Fruit fly (Drosophila melanogaster): Measurements from ENCODE around the gene CG5509.

The CG5509 gene

DNA sequence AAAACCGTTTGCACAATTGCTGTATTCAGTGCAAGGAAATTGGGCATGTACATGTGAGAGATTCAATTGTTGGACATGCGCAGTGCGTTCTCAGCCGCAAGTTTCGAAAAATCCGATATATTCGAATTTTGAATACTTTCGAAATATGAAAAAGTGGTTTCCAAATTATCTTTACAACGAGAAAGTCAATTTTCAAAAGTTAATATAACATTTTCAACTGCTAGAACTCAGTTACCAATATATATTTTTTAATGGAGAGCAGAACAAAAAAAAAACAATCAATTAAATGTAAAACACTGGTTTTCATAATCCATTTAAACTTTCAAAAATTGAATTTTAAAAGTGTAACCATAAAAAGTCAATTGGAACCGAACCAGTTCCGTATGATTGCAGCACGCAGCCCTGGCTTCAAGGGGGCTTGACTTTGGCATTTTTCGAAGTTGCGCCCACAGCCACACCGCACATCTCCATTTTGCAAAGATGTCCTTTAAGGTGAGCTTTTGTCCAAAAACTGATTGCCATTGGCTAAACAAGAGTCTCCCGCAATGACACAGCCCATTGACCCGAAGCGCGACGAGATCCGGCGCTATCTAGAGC, 29.8 kb upstream of the CG5509 start, which contains the start of the genes Scgbeta and CG17202:
Gene Scgbeta (minus strand): TSS at position 51 of the 597 bp plus-strand sequence.
Gene CG17202 (plus strand): TSS at position 390 of the 597 bp plus-strand sequence.
- TF ChIP-seq CG9705 (GFP tag; optimal IDR thresholded peaks at IDR 0.05): no peak
- peak; percentile 56 for TF ChIP-seq Hr83 (GFP tag; optimal IDR thresholded peaks at IDR 0.05; ENCODE audit: poor library complexity, severe bottlenecking)
- no peak for TF ChIP-seq dsf (GFP tag; optimal IDR thresholded peaks at IDR 0.05; ENCODE audit: borderline replicate concordance)
- TF ChIP-seq CrebA (GFP tag; optimal IDR thresholded peaks at IDR 0.05; ENCODE audit: borderline replicate concordance): no peak
- no peak for TF ChIP-seq sv (GFP tag; optimal IDR thresholded peaks at IDR 0.05)
- TF ChIP-seq h (GFP tag; optimal IDR thresholded peaks at IDR 0.05): no peak
- TF ChIP-seq brk (GFP tag; optimal IDR thresholded peaks at IDR 0.05): no peak
- no peak for TF ChIP-seq lola (GFP tag; optimal IDR thresholded peaks at IDR 0.05)
- TF ChIP-seq jim (GFP tag; optimal IDR thresholded peaks at IDR 0.05): no peak

DNA sequence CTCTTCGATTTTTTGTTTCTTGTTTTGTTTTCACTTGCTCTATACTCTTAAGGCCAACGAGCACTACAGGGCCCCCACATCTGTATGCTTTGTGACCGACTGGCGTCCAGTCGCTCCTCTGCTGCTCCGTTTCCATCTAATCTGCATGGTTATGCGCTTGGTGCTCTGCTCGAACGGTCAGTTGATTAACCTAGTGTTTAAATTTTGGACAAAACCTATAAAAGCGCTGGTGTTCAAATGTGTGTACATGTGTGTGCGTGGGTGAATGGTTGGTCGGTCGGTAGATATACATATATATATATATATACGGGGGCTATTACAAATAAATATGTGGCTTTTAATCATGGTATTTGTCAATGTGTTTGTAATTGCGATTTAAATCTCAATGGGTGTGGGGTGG, 28.3 kb upstream of the CG5509 start:
- TF ChIP-seq sv (GFP tag; optimal IDR thresholded peaks at IDR 0.05) (no peak), rgr (GFP tag; optimal IDR thresholded peaks at IDR 0.05) (peak; percentile 97)

DNA sequence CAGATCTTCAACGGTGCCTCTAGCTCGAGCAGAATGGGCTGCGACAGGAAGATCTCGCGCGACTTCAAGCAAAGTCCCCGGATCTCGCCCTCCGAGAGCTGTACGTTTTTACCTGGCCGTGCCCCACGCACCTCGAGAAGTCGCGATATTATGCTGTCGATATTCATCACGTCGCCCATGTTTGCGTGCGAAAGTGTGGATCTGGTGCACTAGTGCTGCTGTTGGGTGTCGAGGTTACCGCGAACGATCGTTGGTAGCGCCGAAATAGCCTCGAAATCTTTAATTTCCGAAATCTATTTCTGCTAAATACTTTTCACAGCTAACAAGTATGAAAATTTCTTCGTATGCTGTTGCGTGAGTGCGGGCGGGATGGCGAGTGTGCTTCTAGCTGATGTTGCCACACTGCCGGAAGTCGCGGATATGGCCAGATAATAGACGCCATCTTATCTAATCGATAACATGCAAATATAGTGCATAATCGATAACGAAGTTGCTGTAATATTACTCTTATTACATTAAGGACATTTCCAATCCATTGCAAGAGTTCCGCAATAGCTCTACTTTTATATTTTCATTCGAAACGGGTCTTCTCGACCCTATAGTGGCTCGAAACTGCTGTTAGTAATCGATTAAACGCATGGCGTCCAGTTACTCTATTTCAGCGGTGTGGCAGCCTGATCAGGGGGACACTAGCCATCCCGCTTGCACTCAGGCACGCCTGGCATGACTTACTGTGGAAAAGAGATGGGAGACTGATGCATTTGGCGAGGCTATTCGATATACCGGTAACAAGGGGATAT, 26.6 kb upstream of the CG5509 start, which contains the start of gene Pp1-87B:
Gene Pp1-87B (minus strand): TSS at position 408 of the 800 bp plus-strand sequence.
- TF ChIP-seq Vsx2 (GFP tag; optimal IDR thresholded peaks at IDR 0.05; ENCODE audit: partially characterized antibody): no peak
- peak; percentile 83 for TF ChIP-seq Myc (optimal IDR thresholded peaks at IDR 0.05)
- TF ChIP-seq HLH106 (tag; optimal IDR thresholded peaks at IDR 0.05): peak; percentile 24
- TF ChIP-seq Rel (GFP tag; optimal IDR thresholded peaks at IDR 0.05): no peak
- TF ChIP-seq Rel (tag; optimal IDR thresholded peaks at IDR 0.05): peak; percentile 28
- TF ChIP-seq rgr (GFP tag; optimal IDR thresholded peaks at IDR 0.05): no peak
- no peak for TF ChIP-seq brk (GFP tag; optimal IDR thresholded peaks at IDR 0.05)
- no peak for TF ChIP-seq Jra (GFP tag; optimal IDR thresholded peaks at IDR 0.05)
- peak; percentile 38 for TF ChIP-seq CG9705 (GFP tag; optimal IDR thresholded peaks at IDR 0.05)
- no peak for TF ChIP-seq Mio (GFP tag; optimal IDR thresholded peaks at IDR 0.05)
- TF ChIP-seq tai (GFP tag; optimal IDR thresholded peaks at IDR 0.05): no peak
- peak; percentile 6 for TF ChIP-seq psq (GFP tag; optimal IDR thresholded peaks at IDR 0.05)
- TF ChIP-seq jim (GFP tag; optimal IDR thresholded peaks at IDR 0.05): no peak
- peak; percentile 4 for TF ChIP-seq ey (GFP tag; optimal IDR thresholded peaks at IDR 0.05)
- no peak for TF ChIP-seq pan (optimal IDR thresholded peaks at IDR 0.05)
- peak; percentile 38 for TF ChIP-seq Sp1 (GFP tag; optimal IDR thresholded peaks at IDR 0.05)

DNA sequence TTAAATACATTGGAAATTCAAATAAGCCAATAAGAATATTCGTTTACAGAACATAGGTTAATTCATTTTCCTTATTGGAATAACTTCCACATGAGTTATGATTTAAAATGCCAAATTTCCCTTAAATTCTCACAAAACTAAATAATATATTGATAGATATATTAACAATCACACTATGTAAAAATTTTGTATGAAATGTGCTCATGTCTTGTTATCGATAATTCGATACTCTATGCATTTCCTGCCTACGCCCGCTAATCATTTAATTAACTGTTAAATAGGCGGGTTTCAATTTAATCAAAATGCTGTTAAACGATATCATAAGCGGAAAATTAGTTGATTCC, 26.0 kb upstream of the CG5509 start, which contains the start of gene NANS:
Gene NANS (plus strand): TSS at position 269 of the 344 bp plus-strand sequence.
- TF ChIP-seq Dfd (GFP tag; optimal IDR thresholded peaks at IDR 0.05) (no peak), OdsH (GFP tag; optimal IDR thresholded peaks at IDR 0.05) (no peak), brk (GFP tag; optimal IDR thresholded peaks at IDR 0.05) (no peak)

DNA sequence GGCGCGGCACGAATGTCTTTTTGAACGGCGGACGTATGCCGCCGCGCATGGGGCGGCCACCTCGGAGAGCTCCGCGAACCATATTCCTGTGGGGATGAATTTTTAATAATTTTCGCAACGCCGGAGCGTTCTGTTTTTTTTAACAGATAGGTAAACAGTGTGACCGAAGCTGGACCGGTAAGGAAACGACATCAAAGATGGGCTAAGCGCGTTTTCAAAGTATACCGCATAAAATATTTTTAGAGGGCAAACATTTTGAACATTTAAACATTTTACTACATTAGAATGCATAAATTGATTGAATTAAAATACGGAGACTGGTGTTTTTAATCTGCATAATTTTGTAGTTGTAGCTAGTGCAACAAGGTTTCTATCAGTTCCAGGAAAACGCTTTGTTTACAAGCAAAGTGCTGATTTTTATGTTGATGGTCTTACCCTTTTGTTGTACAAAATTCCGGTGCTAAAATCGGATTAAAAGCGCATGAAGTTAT, 23.1 kb upstream of the CG5509 start, which contains the start of the genes CG5641 and CG5245:
Gene CG5641 (minus strand): TSS at position 163 of the 491 bp plus-strand sequence.
Gene CG5245 (plus strand): TSS at position 441 of the 491 bp plus-strand sequence.
- TF ChIP-seq Rel (GFP tag; optimal IDR thresholded peaks at IDR 0.05): no peak
- peak; percentile 66 for TF ChIP-seq Rel (tag; optimal IDR thresholded peaks at IDR 0.05)
- TF ChIP-seq dmrt93B (GFP tag; optimal IDR thresholded peaks at IDR 0.05): no peak

DNA sequence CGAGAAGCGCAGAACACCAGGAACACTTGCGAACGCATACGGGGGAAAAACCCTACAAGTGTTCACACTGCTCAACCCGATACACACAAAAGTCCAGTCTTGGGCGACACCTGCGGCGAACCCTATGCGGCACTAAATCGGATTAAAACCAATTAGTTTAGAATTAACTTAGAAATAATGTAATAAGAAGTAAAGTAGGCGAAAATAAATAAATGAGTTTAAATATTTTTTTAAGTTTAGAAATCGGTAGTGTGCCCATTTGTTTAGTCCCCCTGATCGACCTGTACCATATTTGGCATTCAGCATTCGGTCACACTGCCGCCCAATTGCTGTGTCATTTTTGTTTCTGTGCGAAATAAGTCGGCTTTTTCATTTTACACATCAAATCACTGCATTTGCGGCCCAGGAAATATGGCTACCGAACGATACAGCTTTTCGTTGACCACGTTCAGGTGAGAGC, 21.2 kb upstream of the CG5509 start, which contains the start of gene Prosalpha2:
Gene Prosalpha2 (plus strand): TSS at position 292 of the 460 bp plus-strand sequence.
- peak; percentile 28 for TF ChIP-seq ey (GFP tag; optimal IDR thresholded peaks at IDR 0.05)
- no peak for TF ChIP-seq brk (GFP tag; optimal IDR thresholded peaks at IDR 0.05)
- TF ChIP-seq dmrt93B (GFP tag; optimal IDR thresholded peaks at IDR 0.05): no peak
- TF ChIP-seq psq (GFP tag; optimal IDR thresholded peaks at IDR 0.05): peak; percentile 12
- peak; percentile 38 for TF ChIP-seq Myc (optimal IDR thresholded peaks at IDR 0.05)
- TF ChIP-seq HLH106 (tag; optimal IDR thresholded peaks at IDR 0.05): peak; percentile 11
- TF ChIP-seq dsf (GFP tag; optimal IDR thresholded peaks at IDR 0.05; ENCODE audit: borderline replicate concordance): no peak
- TF ChIP-seq Sp1 (GFP tag; optimal IDR thresholded peaks at IDR 0.05): peak; percentile 9
- TF ChIP-seq Rel (GFP tag; optimal IDR thresholded peaks at IDR 0.05): no peak
- peak; percentile 99 for TF ChIP-seq Rel (tag; optimal IDR thresholded peaks at IDR 0.05)
- peak in 1 of 2 experiments; percentile 48 for TF ChIP-seq foxo (GFP tag; optimal IDR thresholded peaks at IDR 0.05)
- peak; percentile 29 for TF ChIP-seq rgr (GFP tag; optimal IDR thresholded peaks at IDR 0.05)
- no peak for TF ChIP-seq Hr78 (GFP tag; optimal IDR thresholded peaks at IDR 0.05)
